Worm (Caenorhabditis elegans) whole organism, late embryonic: ENCODE measurements around the gene F32D1.7.

Experiments used
- C08G9.2 ChIP-seq: sonication (generic microtip); optimal IDR thresholded peaks from 2 replicates; lab custom pipeline; 2016; ENCODE audit warnings: mild to moderate bottlenecking, missing genetic modification characterization, moderate library complexity, missing compliant biosample characterization
- C38D4.7 ChIP-seq: fragments of 200-800 bp; sonication (Bioruptor generic); optimal IDR thresholded peaks from 2 replicates; lab custom pipeline; 2018; ENCODE audit warnings: mild to moderate bottlenecking, missing genetic modification characterization, moderate library complexity, missing compliant biosample characterization
- K02D7.2 ChIP-seq: sonication (generic microtip); optimal IDR thresholded peaks from 2 replicates; lab custom pipeline; 2017; ENCODE audit warnings: mild to moderate bottlenecking, missing genetic modification characterization, missing compliant biosample characterization
- T23F11.4 ChIP-seq: fragments of 200-800 bp; sonication (Bioruptor generic); optimal IDR thresholded peaks from 2 replicates; lab custom pipeline; 2018; ENCODE audit warnings: mild to moderate bottlenecking, missing genetic modification characterization, missing compliant biosample characterization
- ceh-18 ChIP-seq: sonication (generic microtip); optimal IDR thresholded peaks from 2 replicates; lab custom pipeline; 2016; ENCODE audit warnings: missing genetic modification characterization, missing compliant biosample characterization
- ceh-19 ChIP-seq: fragments of 200-800 bp; sonication (Bioruptor generic); optimal IDR thresholded peaks from 2 replicates; lab custom pipeline; 2018; ENCODE audit warnings: mild to moderate bottlenecking, missing genetic modification characterization, missing compliant biosample characterization
- ceh-2 ChIP-seq: sonication (generic microtip); optimal IDR thresholded peaks from 2 replicates; lab custom pipeline; 2016; ENCODE audit warnings: missing genotype, missing genetic modification characterization, missing compliant biosample characterization
- ceh-22 ChIP-seq: sonication (generic microtip); optimal IDR thresholded peaks from 2 replicates; lab custom pipeline; 2017; ENCODE audit warnings: missing biosample characterization, missing genetic modification characterization
- ceh-30 ChIP-seq: fragments of 150-350 bp; optimal IDR thresholded peaks from 2 replicates; lab custom pipeline; 2014; ENCODE audit warnings: missing biosample characterization, missing genetic modification characterization
- ceh-31 ChIP-seq: sonication (generic microtip); optimal IDR thresholded peaks from 2 replicates; lab custom pipeline; 2016; ENCODE audit warnings: missing genetic modification characterization, missing compliant biosample characterization
- ceh-34 ChIP-seq: sonication (generic microtip); optimal IDR thresholded peaks from 2 replicates; lab custom pipeline; 2016; ENCODE audit warnings: mild to moderate bottlenecking, missing genetic modification characterization, missing compliant biosample characterization
- ceh-48 ChIP-seq: sonication (generic microtip); optimal IDR thresholded peaks from 2 replicates; lab custom pipeline; 2016; ENCODE audit warnings: missing genetic modification characterization, inconsistent platforms, missing compliant biosample characterization
- ceh-6 ChIP-seq: fragments of 200-800 bp; sonication (Bioruptor generic); optimal IDR thresholded peaks from 2 replicates; lab custom pipeline; 2018; ENCODE audit warnings: mild to moderate bottlenecking, missing genetic modification characterization, missing compliant biosample characterization
- che-1 ChIP-seq: sonication (generic microtip); optimal IDR thresholded peaks from 2 replicates; lab custom pipeline; 2016; ENCODE audit warnings: mild to moderate bottlenecking, missing genetic modification characterization, missing compliant biosample characterization
- dmd-4 ChIP-seq: sonication (generic microtip); optimal IDR thresholded peaks from 2 replicates; lab custom pipeline; 2016; ENCODE audit warnings: borderline replicate concordance, missing genetic modification characterization, missing compliant biosample characterization
- elt-2 ChIP-seq: sonication (generic microtip); optimal IDR thresholded peaks from 2 replicates; lab custom pipeline; 2016; ENCODE audit warnings: missing genetic modification reagents, missing genetic modification characterization, missing compliant biosample characterization
- elt-4 ChIP-seq: sonication (generic microtip); optimal IDR thresholded peaks from 2 replicates; lab custom pipeline; 2016; ENCODE audit warnings: missing genetic modification characterization, missing compliant biosample characterization
- ets-4 ChIP-seq: sonication (generic microtip); optimal IDR thresholded peaks from 2 replicates; lab custom pipeline; 2016; ENCODE audit warnings: missing genetic modification characterization, missing compliant biosample characterization
- fkh-6 ChIP-seq: sonication (generic microtip); optimal IDR thresholded peaks from 2 replicates; lab custom pipeline; 2016; ENCODE audit warnings: missing genetic modification characterization, missing compliant biosample characterization
- gmeb-2 ChIP-seq: sonication (generic microtip); optimal IDR thresholded peaks from 2 replicates; lab custom pipeline; 2016; ENCODE audit warnings: missing genetic modification characterization, inconsistent platforms, missing compliant biosample characterization
- hlh-30 ChIP-seq: sonication (generic microtip); optimal IDR thresholded peaks from 2 replicates; lab custom pipeline; 2017; ENCODE audit warnings: antibody characterized with exemption, missing genetic modification characterization, missing compliant biosample characterization; ENCODE audit not compliant: insufficient read depth
- hlh-6 ChIP-seq: sonication (generic microtip); optimal IDR thresholded peaks from 2 replicates; lab custom pipeline; 2016; ENCODE audit warnings: missing genotype, missing genetic modification characterization, missing compliant biosample characterization
- hlh-8 ChIP-seq: sonication (generic microtip); optimal IDR thresholded peaks from 2 replicates; lab custom pipeline; 2016; ENCODE audit warnings: missing genotype, missing genetic modification characterization, missing compliant biosample characterization
- lim-6 ChIP-seq: sonication (generic microtip); optimal IDR thresholded peaks from 2 replicates; lab custom pipeline; 2016; ENCODE audit warnings: missing genetic modification characterization, missing compliant biosample characterization
- lin-11 ChIP-seq: fragments of 200-800 bp; sonication (Bioruptor generic); optimal IDR thresholded peaks from 2 replicates; lab custom pipeline; 2018; ENCODE audit warnings: mild to moderate bottlenecking, missing genetic modification characterization, missing compliant biosample characterization
- madf-2 ChIP-seq: sonication (generic microtip); optimal IDR thresholded peaks from 2 replicates; lab custom pipeline; 2017; ENCODE audit warnings: missing genetic modification characterization, missing compliant biosample characterization
- mec-3 ChIP-seq: sonication (generic microtip); optimal IDR thresholded peaks from 2 replicates; lab custom pipeline; 2016; ENCODE audit warnings: borderline replicate concordance, missing genetic modification characterization, missing compliant biosample characterization
- nhr-11 ChIP-seq: fragments of 150-350 bp; optimal IDR thresholded peaks from 2 replicates; lab custom pipeline; 2014; ENCODE audit warnings: missing biosample characterization, missing genetic modification characterization
- nhr-232 ChIP-seq: sonication (generic microtip); optimal IDR thresholded peaks from 2 replicates; lab custom pipeline; 2016; ENCODE audit warnings: missing genetic modification characterization, missing compliant biosample characterization
- npax-4 ChIP-seq: sonication (generic microtip); optimal IDR thresholded peaks from 2 replicates; lab custom pipeline; 2016; ENCODE audit warnings: missing genetic modification characterization, missing compliant biosample characterization
- pag-3 ChIP-seq: sonication (generic microtip); optimal IDR thresholded peaks from 2 replicates; lab custom pipeline; 2016; ENCODE audit warnings: missing compliant biosample characterization, missing genetic modification characterization, borderline replicate concordance
- pat-9 ChIP-seq: fragments of 200-800 bp; sonication (Bioruptor generic); optimal IDR thresholded peaks from 2 replicates; lab custom pipeline; 2018; ENCODE audit warnings: mild to moderate bottlenecking, missing genetic modification characterization, moderate library complexity, missing compliant biosample characterization
- pqm-1 ChIP-seq: sonication (generic microtip); optimal IDR thresholded peaks from 2 replicates; lab custom pipeline; 2016; ENCODE audit warnings: missing genetic modification characterization, missing compliant biosample characterization
- pros-1 ChIP-seq: fragments of 150-350 bp; optimal IDR thresholded peaks from 2 replicates; lab custom pipeline; 2014; ENCODE audit warnings: missing biosample characterization, missing genetic modification reagents, missing genetic modification characterization
- sdc-2 ChIP-seq: sonication (generic microtip); optimal IDR thresholded peaks from 2 replicates; lab custom pipeline; 2016; ENCODE audit warnings: missing genotype, missing genetic modification characterization, missing compliant biosample characterization
- sox-4 ChIP-seq: sonication (generic microtip); optimal IDR thresholded peaks from 2 replicates; lab custom pipeline; 2017; ENCODE audit warnings: mild to moderate bottlenecking, missing genetic modification characterization, inconsistent platforms, missing compliant biosample characterization
- syd-9 ChIP-seq: sonication (generic microtip); optimal IDR thresholded peaks from 2 replicates; lab custom pipeline; 2016; ENCODE audit warnings: mild to moderate bottlenecking, missing genetic modification characterization, moderate library complexity, missing compliant biosample characterization
- tbx-2 ChIP-seq: sonication (generic microtip); optimal IDR thresholded peaks from 2 replicates; lab custom pipeline; 2016; ENCODE audit warnings: missing genetic modification characterization, missing compliant biosample characterization
- tbx-7 ChIP-seq: sonication (generic microtip); optimal IDR thresholded peaks from 2 replicates; lab custom pipeline; 2016; ENCODE audit warnings: missing genotype, missing genetic modification characterization, missing compliant biosample characterization
- unc-3 ChIP-seq, 2 experiments: fragments of 200-800 bp in 1 of 2; sonication (Bioruptor generic) in 1 of 2; sonication (generic microtip) in 1 of 2; conservative IDR thresholded peaks in 1 of 2; optimal IDR thresholded peaks in 1 of 2; 2 replicates each; pipeline versions ENCODE4 v1.3.6 to Lab custom; 2016 to 2022; ENCODE audit warnings: missing compliant biosample characterization in 2 of 2, missing genetic modification characterization in 2 of 2, missing genetic modification reagents in 1 of 2
- unc-42 ChIP-seq: sonication (generic microtip); optimal IDR thresholded peaks from 2 replicates; lab custom pipeline; 2016; ENCODE audit warnings: missing genotype, missing genetic modification characterization, missing compliant biosample characterization
- unc-55 ChIP-seq: sonication (generic microtip); optimal IDR thresholded peaks from 2 replicates; lab custom pipeline; 2017; ENCODE audit warnings: missing biosample characterization, missing genetic modification reagents, missing genetic modification characterization
- unc-86 ChIP-seq: sonication (generic microtip); optimal IDR thresholded peaks from 2 replicates; lab custom pipeline; 2016; ENCODE audit warnings: missing genetic modification characterization, missing compliant biosample characterization
- zip-5 ChIP-seq: sonication (generic microtip); optimal IDR thresholded peaks from 2 replicates; lab custom pipeline; 2016; ENCODE audit warnings: missing genetic modification characterization, missing compliant biosample characterization
- ztf-16 ChIP-seq: sonication (generic microtip); optimal IDR thresholded peaks from 2 replicates; lab custom pipeline; 2017; ENCODE audit warnings: missing genetic modification characterization, missing compliant biosample characterization

F32D1.7 gene

DNA sequence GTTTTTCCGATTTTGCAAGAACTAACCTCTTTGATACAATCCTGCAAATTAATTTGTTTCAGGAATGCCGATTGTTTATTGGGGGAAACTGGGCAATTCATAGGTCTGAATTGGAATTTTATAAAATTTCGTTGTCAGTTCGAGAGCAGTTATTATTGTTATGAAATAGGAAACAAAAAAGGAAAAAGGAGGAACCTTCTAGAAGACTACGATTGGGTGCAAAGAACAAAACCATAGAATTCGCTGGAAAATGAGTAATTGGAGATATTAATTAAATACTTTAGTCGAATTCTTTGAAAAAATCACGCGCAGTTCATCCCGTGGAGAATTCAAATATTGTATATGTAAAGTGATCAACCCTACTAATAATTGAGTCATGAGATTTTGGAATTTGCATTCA lies 11.4 kb upstream of the F32D1.7 start, which contains the start of gene F13A2.9:
TSS of gene F13A2.9 (minus strand) at position 101 of the 400 bp plus-strand sequence.
- TF ChIP-seq hlh-30 (tag; lab: Kevin White, UChicago) (no peak), ceh-6 (GFP tag; lab: Kevin White, UChicago) (no peak), T23F11.4 (GFP tag; lab: Kevin White, UChicago) (no peak), fkh-6 (tag; lab: Kevin White, UChicago) (no peak), npax-4 (no peak), ceh-31 (tag; lab: Kevin White, UChicago) (no peak), mec-3 (no peak), sox-4 (tag; lab: Kevin White, UChicago) (no peak), elt-2 (tag; lab: Kevin White, UChicago) (no peak), lin-11 (tag; lab: Kevin White, UChicago) (no peak), lim-6 (tag; lab: Kevin White, UChicago) (no peak), ceh-19 (no peak), unc-86 (tag; lab: Kevin White, UChicago) (no peak)

DNA sequence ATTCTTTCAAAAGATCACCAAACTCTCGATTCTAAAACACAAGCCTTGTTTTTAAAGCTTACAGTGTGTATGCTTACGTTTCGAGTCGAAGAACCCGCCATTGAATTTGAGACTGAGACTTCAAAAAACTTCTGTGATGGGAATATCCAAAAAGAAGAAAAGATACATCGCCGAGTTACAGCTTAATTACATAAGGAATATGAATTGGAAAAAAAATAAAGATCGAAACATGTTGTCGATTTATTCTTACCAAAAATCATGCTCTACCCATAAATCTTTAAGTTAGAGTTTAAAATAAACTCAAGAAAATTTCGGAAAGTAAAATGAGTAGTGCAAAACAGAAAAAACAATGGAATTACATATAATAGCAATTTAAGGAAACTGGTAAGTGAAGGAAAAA lies 10.2 kb upstream of the F32D1.7 start, which contains the start of gene F13A2.10:
TSS of gene F13A2.10 (minus strand) at position 101 of the 400 bp plus-strand sequence.
- TF ChIP-seq syd-9 (tag; lab: Kevin White, UChicago), result no peak
- no peak for TF ChIP-seq ets-4 (tag; lab: Kevin White, UChicago)
- TF ChIP-seq ceh-48 (tag; lab: Kevin White, UChicago), result no peak
- no peak for TF ChIP-seq ceh-18
- no peak for TF ChIP-seq pros-1 (tag; lab: Kevin White, UChicago)
- no peak for TF ChIP-seq ceh-30
- TF ChIP-seq pqm-1, result no peak
- TF ChIP-seq ceh-31 (tag; lab: Kevin White, UChicago), result no peak
- TF ChIP-seq dmd-4, result no peak
- TF ChIP-seq sdc-2 (tag; lab: Kevin White, UChicago), result no peak
- no peak for TF ChIP-seq pag-3 (tag; lab: Kevin White, UChicago)
- no peak for TF ChIP-seq elt-2 (tag; lab: Kevin White, UChicago)
- TF ChIP-seq unc-55 (GFP tag; lab: Kevin White, UChicago), result no peak
- no peak for TF ChIP-seq C38D4.7 (GFP tag; lab: Kevin White, UChicago)
- no peak for TF ChIP-seq ztf-16 (tag; lab: Kevin White, UChicago)
- no peak for TF ChIP-seq nhr-11 (tag; lab: Kevin White, UChicago)
- no peak for TF ChIP-seq ceh-34 (tag; lab: Kevin White, UChicago)
- no peak for TF ChIP-seq unc-3 (GFP tag; conservative IDR thresholded peaks at IDR 0.05; lab: Robert Waterston, UW)
- TF ChIP-seq unc-3 (tag; optimal IDR thresholded peaks at IDR 0.05; lab: Kevin White, UChicago), result no peak
- no peak for TF ChIP-seq mec-3
- no peak for TF ChIP-seq lin-11 (tag; lab: Kevin White, UChicago)

DNA sequence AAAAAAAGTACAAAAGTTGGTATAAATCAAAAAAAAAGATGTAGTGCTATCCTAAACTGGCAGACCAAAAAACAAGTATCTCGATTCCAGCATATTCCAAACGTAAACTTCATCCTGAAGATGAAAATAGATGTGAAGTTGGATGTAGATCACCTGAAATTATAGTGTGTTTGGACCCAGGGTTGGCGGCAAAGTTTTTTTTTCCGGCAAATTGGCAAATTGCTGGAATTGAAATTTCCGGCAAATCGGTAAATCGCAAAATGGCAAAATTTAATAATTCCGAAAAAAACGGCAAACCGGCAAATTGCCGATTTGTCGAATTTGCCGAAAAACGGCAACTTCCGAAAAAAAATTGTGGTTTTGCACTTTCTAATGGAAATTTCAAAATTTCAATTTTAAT lies 8.5 kb upstream of the F32D1.7 start, which contains the start of gene F13A2.2:
TSS of gene F13A2.2 (minus strand) at position 101 of the 400 bp plus-strand sequence.
- TF ChIP-seq zip-5 (no peak), unc-55 (GFP tag; lab: Kevin White, UChicago) (no peak), che-1 (no peak), tbx-7 (no peak), ceh-2 (tag; lab: Kevin White, UChicago) (no peak), elt-2 (tag; lab: Kevin White, UChicago) (no peak), nhr-232 (tag; lab: Kevin White, UChicago) (no peak), madf-2 (tag; lab: Kevin White, UChicago) (no peak), ceh-6 (GFP tag; lab: Kevin White, UChicago) (no peak), ceh-30 (no peak), hlh-30 (tag; lab: Kevin White, UChicago) (no peak), tbx-2 (tag; lab: Kevin White, UChicago) (no peak)

- TF ChIP-seq elt-4 (tag; lab: Kevin White, UChicago) (no peak), nhr-11 (tag; lab: Kevin White, UChicago) (no peak), tbx-2 (tag; lab: Kevin White, UChicago) (no peak), tbx-7 (no peak), C08G9.2 (tag; lab: Kevin White, UChicago) (no peak), unc-42 (tag; lab: Kevin White, UChicago) (no peak), hlh-6 (tag; lab: Kevin White, UChicago) (no peak), dmd-4 (no peak), zip-5 (no peak), pat-9 (no peak), ceh-34 (tag; lab: Kevin White, UChicago) (no peak), K02D7.2 (tag; lab: Kevin White, UChicago) (no peak), lim-6 (tag; lab: Kevin White, UChicago) (no peak), nhr-232 (tag; lab: Kevin White, UChicago) (no peak), ceh-19 (no peak), gmeb-2 (tag; lab: Kevin White, UChicago) (no peak), ceh-22 (tag; lab: Kevin White, UChicago) (no peak), unc-3 (GFP tag; conservative IDR thresholded peaks at IDR 0.05; lab: Robert Waterston, UW) (no peak), unc-3 (tag; optimal IDR thresholded peaks at IDR 0.05; lab: Kevin White, UChicago) (no peak), hlh-8 (tag; lab: Kevin White, UChicago) (no peak)
Measured at ce11 chrV:4382298-4382697, 6.3 kb upstream of the F32D1.7 start, which contains the start of gene F13A2.1. TSS of gene F13A2.1 (minus strand) at chrV:4382398.
